Fruit fly (Drosophila melanogaster): ENCODE data around the gene crb.

crb gene

dm6 chr3R:24259278-24260040, 35.4 kb upstream of the crb start (continued):
- TF ChIP-seq mld (GFP tag; IDR thresholded peaks at IDR 0.05; ENCODE audit: partially characterized antibody) = 0 out of 3 replicates have a peak, but pooled peaks have one; percentile 39
- TF ChIP-seq slbo (GFP tag; IDR thresholded peaks at IDR 0.05) = peak; percentile 94
- peak; percentile 91 for TF ChIP-seq CG15269 (tag; optimal IDR thresholded peaks at IDR 0.05)
- TF ChIP-seq vnd (GFP tag; IDR thresholded peaks at IDR 0.05; ENCODE audit: partially characterized antibody) = no peak
- TF ChIP-seq CG8944 (GFP tag; optimal IDR thresholded peaks at IDR 0.05) = peak; percentile 82
- TF ChIP-seq kah (GFP tag; optimal IDR thresholded peaks at IDR 0.05) = peak; percentile 50
- no peak for TF ChIP-seq CG42726 (GFP tag; IDR thresholded peaks at IDR 0.05; ENCODE audit: partially characterized antibody)
- TF ChIP-seq CG2875 (GFP tag; optimal IDR thresholded peaks at IDR 0.05) = peak; percentile 86
- peak; percentile 90 for TF ChIP-seq grau (tag; optimal IDR thresholded peaks at IDR 0.05)
- TF ChIP-seq HLH54F (GFP tag; optimal IDR thresholded peaks at IDR 0.05) = peak; percentile 87
- peak; percentile 80 for TF ChIP-seq peb (GFP tag; IDR thresholded peaks at IDR 0.05)
- peak; percentile 85 for TF ChIP-seq chm (GFP tag; IDR thresholded peaks at IDR 0.05)
- TF ChIP-seq bigmax (GFP tag; optimal IDR thresholded peaks at IDR 0.05) = peak; percentile 30
- peak; percentile 77 for TF ChIP-seq Myb (GFP tag; optimal IDR thresholded peaks at IDR 0.05)
- TF ChIP-seq ewg (GFP tag; optimal IDR thresholded peaks at IDR 0.05) = peak; percentile 82
- TF ChIP-seq Meics (GFP tag; optimal IDR thresholded peaks at IDR 0.05) = peak; percentile 94
- peak; percentile 84 for TF ChIP-seq Blimp-1 (GFP tag; optimal IDR thresholded peaks at IDR 0.05)
- TF ChIP-seq CG4424 (GFP tag; optimal IDR thresholded peaks at IDR 0.05) = peak; percentile 88
- peak; percentile 91 for TF ChIP-seq CG7556 (GFP tag; optimal IDR thresholded peaks at IDR 0.05)
- peak; percentile 63 for TF ChIP-seq NC2α (GFP tag; optimal IDR thresholded peaks at IDR 0.05)
- TF ChIP-seq sug (tag; optimal IDR thresholded peaks at IDR 0.05) = peak; percentile 67
- TF ChIP-seq lab (GFP tag; optimal IDR thresholded peaks at IDR 0.05) = peak; percentile 95
- peak; percentile 87 for TF ChIP-seq Xbp1 (GFP tag; optimal IDR thresholded peaks at IDR 0.05)
- peak; percentile 95 for TF ChIP-seq lilli (GFP tag; optimal IDR thresholded peaks at IDR 0.05)
- TF ChIP-seq CG10267 (tag; optimal IDR thresholded peaks at IDR 0.05) = peak; percentile 82
- TF ChIP-seq hbn (GFP tag; IDR thresholded peaks at IDR 0.05; ENCODE audit: partially characterized antibody) = no peak
- peak; percentile 91 for TF ChIP-seq unpg (GFP tag; optimal IDR thresholded peaks at IDR 0.05)
- peak; percentile 90 for TF ChIP-seq CG3281 (GFP tag; optimal IDR thresholded peaks at IDR 0.05)
- peak; percentile 86 for TF ChIP-seq GATAe (GFP tag; conservative IDR thresholded peaks at IDR 0.05)
- peak; percentile 88 for TF ChIP-seq scrt (GFP tag; optimal IDR thresholded peaks at IDR 0.05)
- no peak for TF ChIP-seq nau (GFP tag; optimal IDR thresholded peaks at IDR 0.05)
- TF ChIP-seq Ravus (GFP tag; IDR thresholded peaks at IDR 0.05) = peak; percentile 68
- TF ChIP-seq sim (GFP tag; IDR thresholded peaks at IDR 0.05) = peak; percentile 74; the same call in 1 of the 2 replicates
- TF ChIP-seq Ptx1 (GFP tag; IDR thresholded peaks at IDR 0.05) = peak; percentile 89
- peak; percentile 51 for TF ChIP-seq trh (GFP tag; optimal IDR thresholded peaks at IDR 0.05)
- TF ChIP-seq CG17612 (GFP tag; IDR thresholded peaks at IDR 0.05) = peak; percentile 48; the same call in 1 of the 2 replicates
- TF ChIP-seq Poxn (GFP tag; IDR thresholded peaks at IDR 0.05) = peak; percentile 74; the same call in 1 of the 2 replicates
- TF ChIP-seq D19B (GFP tag; optimal IDR thresholded peaks at IDR 0.05) = peak; percentile 76
- peak; percentile 82 for TF ChIP-seq CG17829 (tag; optimal IDR thresholded peaks at IDR 0.05)
- TF ChIP-seq croc (GFP tag; conservative IDR thresholded peaks at IDR 0.05) = peak; percentile 72; the same call in 2 of the 3 replicates
- TF ChIP-seq MESR4 (GFP tag; optimal IDR thresholded peaks at IDR 0.05) = no peak
- TF ChIP-seq Kr (GFP tag; optimal IDR thresholded peaks at IDR 0.05) = peak; percentile 53
- TF ChIP-seq HmgZ (tag; optimal IDR thresholded peaks at IDR 0.05) = peak; percentile 91
- TF ChIP-seq HLH4C (GFP tag; IDR thresholded peaks at IDR 0.05; ENCODE audit: partially characterized antibody) = no peak
- TF ChIP-seq CG32772 (GFP tag; IDR thresholded peaks at IDR 0.05) = peak; percentile 89
- TF ChIP-seq ken (GFP tag; IDR thresholded peaks at IDR 0.05) = peak; percentile 66
- TF ChIP-seq CG4404 (GFP tag; IDR thresholded peaks at IDR 0.05) = peak; percentile 84

Measured in whole organism, embryonic.